Fruit fly (Drosophila melanogaster) whole organism, prepupa: ENCODE results near the gene ND-75.

Experiments used
- Blimp-1 ChIP-seq: fragments of 200-800 bp; sonication (Bioruptor generic); optimal IDR thresholded peaks from 3 replicates; lab custom pipeline; 2017; ENCODE audit warnings: missing biosample characterization, missing genetic modification characterization, mild to moderate bottlenecking, moderate library complexity, missing genetic modification reagents
- CG10631 ChIP-seq: fragments of 200-800 bp; sonication (Bioruptor generic); optimal IDR thresholded peaks from 2 replicates; lab custom pipeline; 2016; ENCODE audit warnings: missing biosample characterization, missing genetic modification characterization
- CG10669 ChIP-seq: fragments of 200-800 bp; sonication (Bioruptor generic); optimal IDR thresholded peaks from 3 replicates; lab custom pipeline; 2018; ENCODE audit warnings: missing biosample characterization, mild to moderate bottlenecking, missing genetic modification characterization, moderate library complexity
- CG11294 ChIP-seq: fragments of 200-800 bp; sonication (Bioruptor generic); IDR thresholded peaks from 2 replicates; pipeline ENCODE4 v1.3.6; 2022; ENCODE audit warnings: missing biosample characterization, missing genetic modification characterization
- CG11762 ChIP-seq: fragments of 200-800 bp; sonication (Bioruptor generic); optimal IDR thresholded peaks from 3 replicates; lab custom pipeline; 2016; ENCODE audit warnings: missing biosample characterization, missing genetic modification characterization; ENCODE audit not compliant: insufficient read depth
- CG11902 ChIP-seq: fragments of 200-800 bp; sonication (Bioruptor generic); optimal IDR thresholded peaks from 3 replicates; lab custom pipeline; 2016; ENCODE audit warnings: missing biosample characterization, missing genetic modification characterization
- CG1621 ChIP-seq: fragments of 200-800 bp; sonication (Bioruptor generic); optimal IDR thresholded peaks from 3 replicates; lab custom pipeline; 2018; ENCODE audit warnings: missing biosample characterization, mild to moderate bottlenecking, missing genetic modification characterization
- CG16779 ChIP-seq: fragments of 200-800 bp; sonication (Bioruptor generic); optimal IDR thresholded peaks from 3 replicates; lab custom pipeline; 2017; ENCODE audit warnings: missing biosample characterization, mild to moderate bottlenecking, missing genetic modification characterization
- CG3032 ChIP-seq: fragments of 200-800 bp; optimal IDR thresholded peaks from 2 replicates; lab custom pipeline; 2019; ENCODE audit warnings: missing biosample characterization, mild to moderate bottlenecking, missing genetic modification characterization, moderate library complexity
- CG31627 ChIP-seq: fragments of 200-800 bp; sonication (Bioruptor generic); optimal IDR thresholded peaks from 3 replicates; lab custom pipeline; 2016; ENCODE audit warnings: missing biosample characterization, missing genetic modification characterization
- CG34406 ChIP-seq: fragments of 200-800 bp; sonication (Bioruptor generic); optimal IDR thresholded peaks from 3 replicates; lab custom pipeline; 2016; ENCODE audit warnings: missing biosample characterization, missing genetic modification characterization
- CG4318 ChIP-seq: fragments of 200-800 bp; sonication (Bioruptor generic); optimal IDR thresholded peaks from 3 replicates; lab custom pipeline; 2017; ENCODE audit warnings: missing biosample characterization, mild to moderate bottlenecking, missing genetic modification characterization
- CG6163 ChIP-seq: fragments of 200-800 bp; sonication (Bioruptor generic); IDR thresholded peaks from 3 replicates; pipeline ENCODE4 v1.3.6; 2022; ENCODE audit warnings: missing biosample characterization, missing genetic modification characterization
- CG6276 ChIP-seq: fragments of 200-800 bp; sonication (Bioruptor generic); optimal IDR thresholded peaks from 2 replicates; lab custom pipeline; 2017; ENCODE audit warnings: missing biosample characterization, mild to moderate bottlenecking, missing genetic modification characterization
- CG6792 ChIP-seq: fragments of 200-800 bp; sonication (Bioruptor generic); optimal IDR thresholded peaks from 3 replicates; lab custom pipeline; 2016; ENCODE audit warnings: missing biosample characterization, missing genetic modification characterization
- CG8319 ChIP-seq: fragments of 200-800 bp; sonication (Bioruptor generic); optimal IDR thresholded peaks from 3 replicates; lab custom pipeline; 2016; ENCODE audit warnings: missing biosample characterization, missing genetic modification characterization
- CG8632 ChIP-seq: fragments of 200-800 bp; sonication (Bioruptor generic); optimal IDR thresholded peaks from 3 replicates; lab custom pipeline; 2016; ENCODE audit warnings: missing biosample characterization, missing genetic modification characterization
- CG9139 ChIP-seq: fragments of 200-800 bp; sonication (Bioruptor generic); optimal IDR thresholded peaks from 3 replicates; lab custom pipeline; 2017; ENCODE audit warnings: missing biosample characterization, mild to moderate bottlenecking, missing genetic modification characterization
- Eip75B ChIP-seq: fragments of 200-800 bp; sonication (Bioruptor generic); optimal IDR thresholded peaks from 3 replicates; lab custom pipeline; 2016; ENCODE audit warnings: missing biosample characterization, missing genetic modification characterization
- Eip93F ChIP-seq: fragments of 200-800 bp; sonication (Bioruptor generic); optimal IDR thresholded peaks from 2 replicates; lab custom pipeline; 2016; ENCODE audit warnings: missing biosample characterization, mild to moderate bottlenecking, missing genetic modification characterization
- Ets96B ChIP-seq: fragments of 200-800 bp; optimal IDR thresholded peaks from 2 replicates; lab custom pipeline; 2019; ENCODE audit warnings: missing biosample characterization, mild to moderate bottlenecking, missing genetic modification characterization, moderate library complexity
- Gug ChIP-seq: fragments of 200-800 bp; sonication (Bioruptor generic); IDR thresholded peaks from 2 replicates; pipeline ENCODE4 v1.3.6; 2022; ENCODE audit warnings: missing biosample characterization, missing genetic modification characterization
- Hr39 ChIP-seq: fragments of 200-800 bp; sonication (Bioruptor generic); optimal IDR thresholded peaks from 2 replicates; lab custom pipeline; 2016; ENCODE audit warnings: missing biosample characterization, missing genetic modification characterization
- Hr4 ChIP-seq: fragments of 200-800 bp; sonication (Bioruptor generic); optimal IDR thresholded peaks from 3 replicates; lab custom pipeline; 2016; ENCODE audit warnings: missing biosample characterization, missing genetic modification characterization
- Lpt ChIP-seq: fragments of 200-800 bp; sonication (Bioruptor generic); optimal IDR thresholded peaks from 3 replicates; lab custom pipeline; 2016; ENCODE audit warnings: missing biosample characterization, missing genetic modification characterization
- Met ChIP-seq: fragments of 200-800 bp; sonication (Bioruptor generic); optimal IDR thresholded peaks from 3 replicates; lab custom pipeline; 2016; ENCODE audit warnings: missing biosample characterization, missing genetic modification characterization
- OdsH ChIP-seq: fragments of 200-800 bp; sonication (Bioruptor generic); optimal IDR thresholded peaks from 3 replicates; lab custom pipeline; 2016; ENCODE audit warnings: missing biosample characterization, missing genetic modification characterization
- Smox ChIP-seq: fragments of 200-800 bp; sonication (Bioruptor generic); optimal IDR thresholded peaks from 3 replicates; lab custom pipeline; 2016; ENCODE audit warnings: missing biosample characterization, missing genetic modification characterization
- Sox102F ChIP-seq: fragments of 200-800 bp; sonication (Bioruptor generic); optimal IDR thresholded peaks from 2 replicates; lab custom pipeline; 2016; ENCODE audit warnings: missing biosample characterization, mild to moderate bottlenecking, missing genetic modification characterization
- Sox14 ChIP-seq: fragments of 200-800 bp; sonication (Bioruptor generic); optimal IDR thresholded peaks from 3 replicates; lab custom pipeline; 2016; ENCODE audit warnings: missing biosample characterization, missing genetic modification characterization
- Sox15 ChIP-seq: fragments of 200-800 bp; sonication (Bioruptor generic); optimal IDR thresholded peaks from 3 replicates; lab custom pipeline; 2016; ENCODE audit warnings: missing biosample characterization, missing genetic modification characterization
- achi ChIP-seq: fragments of 200-800 bp; sonication (Bioruptor generic); optimal IDR thresholded peaks from 3 replicates; lab custom pipeline; 2016; ENCODE audit warnings: missing biosample characterization, missing genetic modification characterization
- acj6 ChIP-seq: fragments of 200-800 bp; sonication (Bioruptor generic); optimal IDR thresholded peaks from 3 replicates; lab custom pipeline; 2016; ENCODE audit warnings: missing biosample characterization, missing genetic modification characterization
- cyc ChIP-seq: fragments of 200-800 bp; sonication (Bioruptor generic); optimal IDR thresholded peaks from 3 replicates; lab custom pipeline; 2016; ENCODE audit warnings: missing biosample characterization, missing genetic modification characterization
- dac ChIP-seq: fragments of 200-800 bp; sonication (Bioruptor generic); optimal IDR thresholded peaks from 2 replicates; lab custom pipeline; 2017; ENCODE audit warnings: missing biosample characterization, mild to moderate bottlenecking, missing genetic modification characterization
- dsx ChIP-seq: fragments of 200-800 bp; optimal IDR thresholded peaks from 3 replicates; lab custom pipeline; 2019; ENCODE audit warnings: missing biosample characterization, mild to moderate bottlenecking, missing genetic modification characterization, moderate library complexity; ENCODE audit not compliant: poor library complexity, severe bottlenecking
- eg ChIP-seq: fragments of 200-800 bp; sonication (Bioruptor generic); IDR thresholded peaks from 3 replicates; pipeline ENCODE4 v1.3.6; 2022; ENCODE audit warnings: missing biosample characterization, missing genetic modification characterization
- esn ChIP-seq: fragments of 200-800 bp; sonication (Bioruptor generic); optimal IDR thresholded peaks from 2 replicates; lab custom pipeline; 2016; ENCODE audit warnings: missing biosample characterization, mild to moderate bottlenecking, missing genetic modification characterization, moderate library complexity
- fd85E ChIP-seq: fragments of 200-800 bp; sonication (Bioruptor generic); optimal IDR thresholded peaks from 3 replicates; lab custom pipeline; 2016; ENCODE audit warnings: missing biosample characterization, missing genetic modification characterization
- lz ChIP-seq: fragments of 200-800 bp; sonication (Bioruptor generic); optimal IDR thresholded peaks from 3 replicates; lab custom pipeline; 2016; ENCODE audit warnings: missing biosample characterization, missing genetic modification characterization
- net ChIP-seq: fragments of 200-800 bp; sonication (Bioruptor generic); optimal IDR thresholded peaks from 3 replicates; lab custom pipeline; 2016; ENCODE audit warnings: missing biosample characterization, missing genetic modification characterization
- pdm3 ChIP-seq: fragments of 200-800 bp; sonication (Bioruptor generic); optimal IDR thresholded peaks from 3 replicates; lab custom pipeline; 2016; ENCODE audit warnings: missing biosample characterization, missing genetic modification characterization
- salr ChIP-seq, 2 experiments: fragments of 200-800 bp; sonication (Bioruptor generic); optimal IDR thresholded peaks; 3 replicates each; lab custom pipeline; 2016 to 2018; ENCODE audit warnings: missing biosample characterization in 2 of 2, missing genetic modification characterization in 2 of 2, mild to moderate bottlenecking in 1 of 2
- spab ChIP-seq: fragments of 200-800 bp; sonication (Bioruptor generic); optimal IDR thresholded peaks from 2 replicates; lab custom pipeline; 2017; ENCODE audit warnings: missing biosample characterization, mild to moderate bottlenecking, missing genetic modification characterization, missing genetic modification reagents
- ss ChIP-seq, 2 experiments: fragments of 200-800 bp; sonication (Bioruptor generic); optimal IDR thresholded peaks; 2 replicates in 1 of 2; 3 replicates in 1 of 2; lab custom pipeline; 2017 to 2018; ENCODE audit warnings: mild to moderate bottlenecking in 2 of 2, missing biosample characterization in 2 of 2, missing genetic modification characterization in 2 of 2, moderate library complexity in 1 of 2
- svp ChIP-seq: fragments of 200-800 bp; sonication (Bioruptor generic); peaks from one replicate; lab custom pipeline; 2016; ENCODE audit warnings: missing biosample characterization, missing genetic modification characterization
- topi ChIP-seq: fragments of 200-800 bp; sonication (Bioruptor generic); optimal IDR thresholded peaks from 3 replicates; lab custom pipeline; 2016; ENCODE audit warnings: missing biosample characterization, missing genetic modification characterization

The ND-75 gene

DNA sequence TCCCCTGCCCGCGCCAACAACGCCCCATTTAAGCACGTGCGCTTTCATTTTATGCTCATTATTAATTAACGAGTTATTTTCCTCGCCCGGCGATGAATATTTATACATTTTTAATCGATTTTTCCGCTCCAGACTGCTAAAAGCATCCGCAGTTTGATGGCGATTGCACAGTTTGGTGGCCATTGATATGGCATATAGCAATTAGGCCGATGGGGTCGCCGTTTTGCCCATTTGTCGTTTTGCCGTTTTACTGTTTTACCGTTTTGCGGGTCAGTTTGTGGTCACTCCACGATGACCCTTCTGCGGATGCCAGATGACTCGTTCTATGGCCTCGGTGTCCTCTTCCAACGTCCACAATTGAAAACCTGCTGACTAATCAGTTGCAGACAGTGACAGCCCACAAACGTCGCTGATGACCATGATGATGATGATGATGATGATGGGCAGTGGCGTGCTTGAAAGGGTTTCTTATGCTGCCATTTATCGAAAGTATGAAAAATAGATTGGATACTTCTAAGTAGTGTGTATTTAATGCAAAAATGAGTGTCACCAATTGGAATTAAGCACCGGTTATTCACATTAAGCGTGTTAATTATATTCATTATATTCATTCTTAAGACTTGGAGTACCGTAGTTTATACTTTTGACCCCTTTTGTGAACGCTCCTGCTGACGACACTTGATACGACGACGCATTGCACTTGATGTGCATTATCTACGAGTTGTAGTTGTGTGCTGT lies 39.6 kb downstream of the ND-75 start (continued):
- peak; percentile 60 for TF ChIP-seq CG1621 (tag; lab: Kevin White, UChicago)
- TF ChIP-seq spab (GFP tag; lab: Kevin White, UChicago), result peak; percentile 64
- peak; percentile 74 for TF ChIP-seq CG10669 (GFP tag; lab: Kevin White, UChicago)
- peak; percentile 50 for TF ChIP-seq OdsH (GFP tag; lab: Kevin White, UChicago)
- TF ChIP-seq pdm3 (GFP tag; lab: Kevin White, UChicago), result peak; percentile 57
- peak; percentile 47 for TF ChIP-seq net (GFP tag; lab: Kevin White, UChicago)
- TF ChIP-seq achi (GFP tag; lab: Kevin White, UChicago), result peak; percentile 54
- TF ChIP-seq CG34406 (GFP tag; lab: Kevin White, UChicago), result peak; percentile 29
- TF ChIP-seq Ets96B (tag; lab: Kevin White, UChicago), result peak; percentile 77
- peak; percentile 11 for TF ChIP-seq CG11762 (GFP tag; lab: Kevin White, UChicago)
- peak; percentile 53 for TF ChIP-seq dsx (GFP tag; lab: Kevin White, UChicago)
- peak; percentile 70 for TF ChIP-seq CG10631 (GFP tag; lab: Kevin White, UChicago)
- TF ChIP-seq CG6792 (GFP tag; lab: Kevin White, UChicago), result peak; percentile 18
- peak; percentile 34; the same call in 1 of the 2 replicates for TF ChIP-seq CG11294 (GFP tag; lab: Robert Waterston, UW)
- no peak for TF ChIP-seq Sox15
- TF ChIP-seq CG16779 (tag; lab: Kevin White, UChicago), result peak; percentile 13
- peak; percentile 48 for TF ChIP-seq Lpt (GFP tag; lab: Kevin White, UChicago)
- TF ChIP-seq Eip75B (GFP tag; lab: Kevin White, UChicago), result peak; percentile 47
- peak; percentile 59 for TF ChIP-seq Sox14 (GFP tag; lab: Kevin White, UChicago)
- TF ChIP-seq Eip93F (GFP tag; lab: Kevin White, UChicago), result no peak
- no peak for TF ChIP-seq CG31627 (GFP tag; lab: Kevin White, UChicago)
- TF ChIP-seq topi (GFP tag; lab: Kevin White, UChicago), result no peak
- peak; percentile 66 for TF ChIP-seq Hr4
- TF ChIP-seq Smox (GFP tag; lab: Kevin White, UChicago), result peak; percentile 14
- TF ChIP-seq CG3032 (tag; lab: Kevin White, UChicago), result peak; percentile 77
- peak; percentile 22 for TF ChIP-seq CG8632
- TF ChIP-seq svp, result peak; percentile 6
- no peak for TF ChIP-seq CG11902 (GFP tag; lab: Kevin White, UChicago)
- TF ChIP-seq CG9139 (GFP tag; lab: Kevin White, UChicago), result peak; percentile 27
- TF ChIP-seq cyc, result no peak
- peak; percentile 58 to 65 for TF ChIP-seq ss (GFP tag; optimal IDR thresholded peaks at IDR 0.05; lab: Kevin White, UChicago)
- TF ChIP-seq CG8319, result no peak
- TF ChIP-seq Blimp-1 (GFP tag; lab: Kevin White, UChicago), result no peak
- peak; percentile 53 for TF ChIP-seq Gug (GFP tag; lab: Robert Waterston, UW)
- peak; percentile 50 for TF ChIP-seq CG4318 (GFP tag; lab: Kevin White, UChicago)
- TF ChIP-seq salr (GFP tag; optimal IDR thresholded peaks at IDR 0.05; lab: Kevin White, UChicago), result peak; percentile 41 to 49

dm6 chrX:8211094-8211730 lies 40.3 kb downstream of the ND-75 start:
- peak; percentile 69 for TF ChIP-seq achi (GFP tag; lab: Kevin White, UChicago)
- TF ChIP-seq CG6163 (GFP tag; lab: Robert Waterston, UW), result peak; percentile 87
- TF ChIP-seq acj6 (GFP tag; lab: Kevin White, UChicago), result peak; percentile 65
- peak; percentile 51 for TF ChIP-seq Hr39
- TF ChIP-seq fd85E (GFP tag; lab: Kevin White, UChicago), result no peak
- peak; percentile 65; the same call in 2 of the 3 replicates for TF ChIP-seq eg (GFP tag; lab: Robert Waterston, UW)
- TF ChIP-seq CG4318 (GFP tag; lab: Kevin White, UChicago), result peak; percentile 51
- peak; percentile 52 for TF ChIP-seq topi (GFP tag; lab: Kevin White, UChicago)
- TF ChIP-seq CG6276 (GFP tag; lab: Kevin White, UChicago), result peak; percentile 56
- peak; percentile 75 for TF ChIP-seq Hr4
- peak; percentile 39 for TF ChIP-seq CG8319
- TF ChIP-seq CG8632, result peak; percentile 51
- peak; percentile 3 for TF ChIP-seq dac
- peak; percentile 57 for TF ChIP-seq esn (GFP tag; lab: Kevin White, UChicago)
- peak; percentile 64 for TF ChIP-seq CG6792 (GFP tag; lab: Kevin White, UChicago)
- peak; percentile 57 for TF ChIP-seq Met (GFP tag; lab: Kevin White, UChicago)
- TF ChIP-seq CG11762 (GFP tag; lab: Kevin White, UChicago), result peak; percentile 45
- TF ChIP-seq dsx (GFP tag; lab: Kevin White, UChicago), result peak; percentile 81
- TF ChIP-seq lz (GFP tag; lab: Kevin White, UChicago), result peak; percentile 51
- peak; percentile 27 for TF ChIP-seq Sox102F (GFP tag; lab: Kevin White, UChicago)
- peak; percentile 78 for TF ChIP-seq CG1621 (tag; lab: Kevin White, UChicago)
